Fruit fly (Drosophila melanogaster) whole organism, embryonic: ENCODE data around the gene CG45544.

Source experiments
- CG1024 ChIP-seq: fragments of 200-800 bp; sonication (Bioruptor generic); IDR thresholded peaks from 2 replicates; pipeline ENCODE4 v1.3.6; 2022; ENCODE audit warnings: missing biosample characterization, missing genetic modification characterization
- CG2120 ChIP-seq: fragments of 200-800 bp; sonication (Bioruptor generic); optimal IDR thresholded peaks from 3 replicates; lab custom pipeline; 2016; ENCODE audit warnings: missing biosample characterization, missing genetic modification characterization
- luna ChIP-seq: fragments of 200-800 bp; sonication (Bioruptor generic); optimal IDR thresholded peaks from 2 replicates; lab custom pipeline; 2016; ENCODE audit warnings: missing biosample characterization, missing genetic modification characterization
- maf-S ChIP-seq: fragments of 200-800 bp; sonication (Bioruptor generic); optimal IDR thresholded peaks from 2 replicates; lab custom pipeline; 2016; ENCODE audit warnings: missing biosample characterization, missing genetic modification characterization

- TF ChIP-seq maf-S (GFP tag; lab: Kevin White, UChicago) (no peak), CG2120 (GFP tag; lab: Kevin White, UChicago) (no peak), luna (GFP tag; lab: Kevin White, UChicago) (no peak), CG1024 (GFP tag; lab: Robert Waterston, UW) (no peak)
These were observed 28.5 kb upstream of the CG45544 start, which contains the start of gene CG14507 for dm6 chr3R:29227675-29228211.
